Comparison of ENCODE assay signal across 5 fruit fly cellular contexts in the genomic region with DNA sequence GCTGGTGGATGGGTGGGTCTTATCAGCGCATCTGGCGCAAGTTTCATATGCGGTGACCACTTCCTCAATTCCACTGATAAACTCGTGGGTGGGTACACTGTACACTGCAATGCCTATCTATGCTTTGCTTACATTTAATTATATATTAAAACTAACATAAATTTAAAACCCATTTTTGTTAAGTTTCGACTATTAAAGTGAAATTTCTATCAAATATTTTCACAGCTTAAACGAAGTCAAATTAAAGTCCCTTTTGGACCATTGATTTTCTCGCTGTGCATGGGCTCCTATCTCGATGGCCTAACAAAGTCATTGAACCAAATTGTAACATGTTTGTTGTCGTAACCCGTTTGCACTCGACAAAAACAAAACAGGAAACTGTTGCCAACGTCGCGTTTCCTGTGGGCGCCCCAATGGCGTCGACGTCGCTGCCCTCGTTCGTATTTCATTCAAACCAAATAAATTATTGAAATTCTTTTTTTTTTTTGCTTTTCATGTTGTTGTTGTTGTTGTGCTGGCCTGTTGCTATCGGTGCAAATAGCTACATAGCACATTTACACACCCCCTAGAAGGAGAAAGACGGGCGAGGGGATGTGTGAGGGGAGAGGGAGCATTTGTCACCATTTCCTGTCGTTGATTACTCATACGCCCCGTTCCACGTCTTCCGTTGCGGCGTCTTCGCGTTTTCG.
TF ChIP-seq lines count a peak whose summit lies in the region.

No protein-coding gene starts in this region.

- TF ChIP-seq CTCF in whole organism, embryonic (GFP tag; optimal IDR thresholded peaks at IDR 0.05; lab: Kevin White, UChicago): peak; percentile 24

TF ChIP-seq in whole organism, adult, 20 proteins besides CTCF, POLR2A, EP300 and RAD21 (continues in another document):
- TF ChIP-seq kay (GFP tag; lab: Kevin White, UChicago; ENCODE audit: borderline replicate concordance): peak; percentile 89
- TF ChIP-seq toe (GFP tag; optimal IDR thresholded peaks at IDR 0.05; lab: Kevin White, UChicago): peak; percentile 21
- TF ChIP-seq bab1 (GFP tag; optimal IDR thresholded peaks at IDR 0.05; lab: Kevin White, UChicago): no peak
- TF ChIP-seq Hr96 (GFP tag; optimal IDR thresholded peaks at IDR 0.05; lab: Kevin White, UChicago): peak; percentile 22
- no peak for TF ChIP-seq Clk (GFP tag; optimal IDR thresholded peaks at IDR 0.05; lab: Kevin White, UChicago)
- TF ChIP-seq CG14711 (tag; optimal IDR thresholded peaks at IDR 0.05; lab: Kevin White, UChicago): peak; percentile 69
- peak; percentile 82 for TF ChIP-seq CG7101 (tag; optimal IDR thresholded peaks at IDR 0.05; lab: Kevin White, UChicago)
- TF ChIP-seq cic (GFP tag; optimal IDR thresholded peaks at IDR 0.05; lab: Kevin White, UChicago): peak; percentile 41
- TF ChIP-seq Crg-1 (GFP tag; optimal IDR thresholded peaks at IDR 0.05; lab: Kevin White, UChicago): no peak
- peak; percentile 45 for TF ChIP-seq pad (GFP tag; optimal IDR thresholded peaks at IDR 0.05; lab: Kevin White, UChicago)
- TF ChIP-seq CG1620 (GFP tag; optimal IDR thresholded peaks at IDR 0.05; lab: Kevin White, UChicago): no peak
- TF ChIP-seq CG7045 (GFP tag; optimal IDR thresholded peaks at IDR 0.05; lab: Kevin White, UChicago): peak; percentile 69
- peak; percentile 39 for TF ChIP-seq Mnt (GFP tag; optimal IDR thresholded peaks at IDR 0.05; lab: Kevin White, UChicago)
- TF ChIP-seq CG33017 (tag; optimal IDR thresholded peaks at IDR 0.05; lab: Kevin White, UChicago): peak; percentile 66
- no peak for TF ChIP-seq ovo (GFP tag; optimal IDR thresholded peaks at IDR 0.05; lab: Kevin White, UChicago)
- TF ChIP-seq CG11617 (GFP tag; optimal IDR thresholded peaks at IDR 0.05; lab: Kevin White, UChicago): peak; percentile 59

TF ChIP-seq in whole organism, embryonic, 481 proteins besides CTCF, POLR2A, EP300 and RAD21 (continues in another document):
- TF ChIP-seq MTF-1 (GFP tag; optimal IDR thresholded peaks at IDR 0.05; lab: Kevin White, UChicago; ENCODE audit: borderline replicate concordance): peak; percentile 66
- no peak for TF ChIP-seq Doc3 (GFP tag; IDR thresholded peaks at IDR 0.05; lab: Robert Waterston, UW; ENCODE audit: partially characterized antibody)
- TF ChIP-seq CG18599 (GFP tag; optimal IDR thresholded peaks at IDR 0.05; lab: Kevin White, UChicago): peak; percentile 87
- no peak for TF ChIP-seq yki (optimal IDR thresholded peaks at IDR 0.05; lab: Kevin White, UChicago)
- no peak for TF ChIP-seq CG34224 (GFP tag; IDR thresholded peaks at IDR 0.05; lab: Robert Waterston, UW; ENCODE audit: partially characterized antibody)
- peak; percentile 90 for TF ChIP-seq CG14014 (GFP tag; IDR thresholded peaks at IDR 0.05; lab: Robert Waterston, UW)
- peak; percentile 87 for TF ChIP-seq gsb (GFP tag; IDR thresholded peaks at IDR 0.05; lab: Robert Waterston, UW)
- TF ChIP-seq Atf3 (GFP tag; optimal IDR thresholded peaks at IDR 0.05; lab: Kevin White, UChicago): no peak
- TF ChIP-seq org-1 (GFP tag; optimal IDR thresholded peaks at IDR 0.05; lab: Kevin White, UChicago): peak; percentile 75
- peak; percentile 58 for TF ChIP-seq jing (GFP tag; optimal IDR thresholded peaks at IDR 0.05; lab: Kevin White, UChicago)
- TF ChIP-seq rib (GFP tag; IDR thresholded peaks at IDR 0.05; lab: Robert Waterston, UW): peak; percentile 62
- peak; percentile 72 for TF ChIP-seq CG6854 (GFP tag; optimal IDR thresholded peaks at IDR 0.05; lab: Kevin White, UChicago)
- TF ChIP-seq btn (GFP tag; optimal IDR thresholded peaks at IDR 0.05; lab: Kevin White, UChicago): no peak
- peak; percentile 78 for TF ChIP-seq CG17328 (GFP tag; IDR thresholded peaks at IDR 0.05; lab: Robert Waterston, UW)
- peak; percentile 58 for TF ChIP-seq CG10654 (GFP tag; optimal IDR thresholded peaks at IDR 0.05; lab: Kevin White, UChicago)
- peak; percentile 78 for TF ChIP-seq Ssrp (tag; optimal IDR thresholded peaks at IDR 0.05; lab: Kevin White, UChicago)

TF ChIP-seq in whole organism, prepupa, 60 proteins besides CTCF, POLR2A, EP300 and RAD21 (continues in another document):
- TF ChIP-seq fkh (GFP tag; optimal IDR thresholded peaks at IDR 0.05; lab: Kevin White, UChicago): peak; percentile 36
- peak in 1 of 2 experiments; percentile 15 for TF ChIP-seq salr (GFP tag; optimal IDR thresholded peaks at IDR 0.05; lab: Kevin White, UChicago)
- peak; percentile 36 for TF ChIP-seq CG10669 (GFP tag; optimal IDR thresholded peaks at IDR 0.05; lab: Kevin White, UChicago)
- TF ChIP-seq CG11762 (GFP tag; optimal IDR thresholded peaks at IDR 0.05; lab: Kevin White, UChicago; ENCODE audit: insufficient read depth): peak; percentile 54
- TF ChIP-seq fd59A (GFP tag; optimal IDR thresholded peaks at IDR 0.05; lab: Kevin White, UChicago): no peak
- peak; percentile 21 for TF ChIP-seq CG6854 (GFP tag; optimal IDR thresholded peaks at IDR 0.05; lab: Kevin White, UChicago)
- TF ChIP-seq CG7368 (GFP tag; optimal IDR thresholded peaks at IDR 0.05; lab: Kevin White, UChicago): peak; percentile 57
- TF ChIP-seq CG8632 (GFP tag; optimal IDR thresholded peaks at IDR 0.05; lab: Kevin White, UChicago): peak; percentile 80
- TF ChIP-seq Sox14 (GFP tag; optimal IDR thresholded peaks at IDR 0.05; lab: Kevin White, UChicago): peak; percentile 69
- TF ChIP-seq ss (GFP tag; optimal IDR thresholded peaks at IDR 0.05; lab: Kevin White, UChicago): peak in 1 of 2 experiments; percentile 18
- peak; percentile 80 for TF ChIP-seq CG8119 (GFP tag; IDR thresholded peaks at IDR 0.05; lab: Robert Waterston, UW)
- peak; percentile 85 for TF ChIP-seq topi (GFP tag; optimal IDR thresholded peaks at IDR 0.05; lab: Kevin White, UChicago)
- peak; percentile 92 for TF ChIP-seq svp (GFP tag; lab: Kevin White, UChicago)
- no peak for TF ChIP-seq Hr38 (GFP tag; optimal IDR thresholded peaks at IDR 0.05; lab: Kevin White, UChicago)
- TF ChIP-seq Met (GFP tag; optimal IDR thresholded peaks at IDR 0.05; lab: Kevin White, UChicago): peak; percentile 89
- peak; percentile 84 for TF ChIP-seq CG34406 (GFP tag; optimal IDR thresholded peaks at IDR 0.05; lab: Kevin White, UChicago)
- peak; percentile 80 for TF ChIP-seq CG6163 (GFP tag; IDR thresholded peaks at IDR 0.05; lab: Robert Waterston, UW)

TF ChIP-seq in whole organism, pupa, 21 proteins besides CTCF, POLR2A, EP300 and RAD21 (continues in another document):
- TF ChIP-seq Pif1B (GFP tag; optimal IDR thresholded peaks at IDR 0.05; lab: Kevin White, UChicago): peak; percentile 23
- no peak for TF ChIP-seq CG13204 (GFP tag; optimal IDR thresholded peaks at IDR 0.05; lab: Kevin White, UChicago)
- TF ChIP-seq fd96Ca (GFP tag; IDR thresholded peaks at IDR 0.05; lab: Robert Waterston, UW): peak; percentile 60; the same call in 2 of the 3 replicates
- peak; percentile 48; the same call in 1 of the 2 replicates for TF ChIP-seq CG10348 (GFP tag; IDR thresholded peaks at IDR 0.05; lab: Robert Waterston, UW)
- TF ChIP-seq Snoo (tag; optimal IDR thresholded peaks at IDR 0.05; lab: Kevin White, UChicago): peak; percentile 83
- peak; percentile 29 for TF ChIP-seq Pif1A (GFP tag; optimal IDR thresholded peaks at IDR 0.05; lab: Kevin White, UChicago)
- peak; percentile 38; the same call in 1 of the 2 replicates for TF ChIP-seq rn (GFP tag; IDR thresholded peaks at IDR 0.05; lab: Robert Waterston, UW)
- peak; percentile 12 for TF ChIP-seq CG34367 (tag; optimal IDR thresholded peaks at IDR 0.05; lab: Kevin White, UChicago)
- TF ChIP-seq CG9948 (tag; optimal IDR thresholded peaks at IDR 0.05; lab: Kevin White, UChicago): peak; percentile 24
- peak; percentile 59 for TF ChIP-seq CG8159 (tag; optimal IDR thresholded peaks at IDR 0.05; lab: Kevin White, UChicago)
- peak; percentile 61 for TF ChIP-seq CG14655 (GFP tag; optimal IDR thresholded peaks at IDR 0.05; lab: Kevin White, UChicago)
- peak; percentile 82 for TF ChIP-seq CG32121 (GFP tag; IDR thresholded peaks at IDR 0.05; lab: Robert Waterston, UW)
- peak; percentile 61 for TF ChIP-seq CG8301 (tag; optimal IDR thresholded peaks at IDR 0.05; lab: Kevin White, UChicago)
- peak; percentile 46 for TF ChIP-seq EcR (GFP tag; optimal IDR thresholded peaks at IDR 0.05; lab: Kevin White, UChicago)
- TF ChIP-seq CG12605 (GFP tag; IDR thresholded peaks at IDR 0.05; lab: Robert Waterston, UW): peak; percentile 44; the same call in 1 of the 2 replicates
- no peak for TF ChIP-seq gl (tag; optimal IDR thresholded peaks at IDR 0.05; lab: Kevin White, UChicago)
- TF ChIP-seq Ets98B (GFP tag; IDR thresholded peaks at IDR 0.05; lab: Robert Waterston, UW): peak; percentile 82
- TF ChIP-seq CG15710 (tag; optimal IDR thresholded peaks at IDR 0.05; lab: Kevin White, UChicago): peak; percentile 42

TF ChIP-seq in whole organism, wandering third instar larva, 38 proteins besides CTCF, POLR2A, EP300 and RAD21 (continues in another document):
- TF ChIP-seq psq (GFP tag; optimal IDR thresholded peaks at IDR 0.05; lab: Kevin White, UChicago) (peak; percentile 74), h (GFP tag; optimal IDR thresholded peaks at IDR 0.05; lab: Kevin White, UChicago) (peak; percentile 82), OdsH (GFP tag; optimal IDR thresholded peaks at IDR 0.05; lab: Kevin White, UChicago) (peak; percentile 77), Jra (GFP tag; optimal IDR thresholded peaks at IDR 0.05; lab: Kevin White, UChicago) (peak; percentile 9), br (GFP tag; optimal IDR thresholded peaks at IDR 0.05; lab: Kevin White, UChicago) (peak; percentile 63), fru (GFP tag; optimal IDR thresholded peaks at IDR 0.05; lab: Kevin White, UChicago) (peak; percentile 77), Vsx2 (GFP tag; optimal IDR thresholded peaks at IDR 0.05; lab: Kevin White, UChicago; ENCODE audit: partially characterized antibody) (no peak), Hnf4 (GFP tag; optimal IDR thresholded peaks at IDR 0.05; lab: Kevin White, UChicago) (peak; percentile 60), rgr (GFP tag; optimal IDR thresholded peaks at IDR 0.05; lab: Kevin White, UChicago) (peak; percentile 85), N (GFP tag; optimal IDR thresholded peaks at IDR 0.05; lab: Kevin White, UChicago) (no peak), ey (GFP tag; optimal IDR thresholded peaks at IDR 0.05; lab: Kevin White, UChicago) (peak; percentile 71), tai (GFP tag; optimal IDR thresholded peaks at IDR 0.05; lab: Kevin White, UChicago) (peak; percentile 56), CG9705 (GFP tag; optimal IDR thresholded peaks at IDR 0.05; lab: Kevin White, UChicago) (peak; percentile 8), dsf (GFP tag; optimal IDR thresholded peaks at IDR 0.05; lab: Kevin White, UChicago; ENCODE audit: borderline replicate concordance) (no peak), sv (GFP tag; optimal IDR thresholded peaks at IDR 0.05; lab: Kevin White, UChicago) (peak; percentile 62), foxo (GFP tag; optimal IDR thresholded peaks at IDR 0.05; lab: Kevin White, UChicago) (peak in 1 of 2 experiments; percentile 85), GATAd (GFP tag; optimal IDR thresholded peaks at IDR 0.05; lab: Kevin White, UChicago) (no peak), dmrt93B (GFP tag; optimal IDR thresholded peaks at IDR 0.05; lab: Kevin White, UChicago) (peak; percentile 60), sage (GFP tag; optimal IDR thresholded peaks at IDR 0.05; lab: Kevin White, UChicago) (peak; percentile 74), Mio (GFP tag; optimal IDR thresholded peaks at IDR 0.05; lab: Kevin White, UChicago) (no peak)
